Worm (Caenorhabditis elegans): ENCODE results near the gene C14C10.10.

DNA sequence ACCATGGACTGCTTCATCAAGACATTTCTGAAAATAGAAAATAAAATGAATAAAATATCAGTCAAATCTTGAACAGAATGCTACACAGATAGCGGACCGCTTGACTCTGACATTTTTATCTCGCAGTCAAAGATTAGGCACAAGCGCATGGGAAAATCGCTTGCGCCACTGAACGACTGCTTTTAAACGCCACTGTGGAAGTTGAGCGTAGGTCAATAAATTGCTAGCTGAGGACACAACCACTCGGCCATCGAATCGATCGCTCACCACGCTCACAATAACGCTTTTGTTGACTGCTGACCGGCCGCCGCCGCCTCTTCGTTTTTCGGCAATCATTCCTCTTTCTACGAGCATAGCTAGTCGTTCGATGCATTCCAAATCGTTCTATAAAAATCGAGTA lies 2.1 kb downstream of the C14C10.10 start:
- no peak for TF ChIP-seq pha-4 (tag; optimal IDR thresholded peaks at IDR 0.05)
- TF ChIP-seq nhr-237 (tag; optimal IDR thresholded peaks at IDR 0.05) = no peak
- no peak for TF ChIP-seq ceh-28 (tag; optimal IDR thresholded peaks at IDR 0.05)
- TF ChIP-seq ztf-4 (tag; optimal IDR thresholded peaks at IDR 0.05) = no peak
- peak; percentile 51 for TF ChIP-seq nfya-1 (tag; optimal IDR thresholded peaks at IDR 0.05; ENCODE audit: insufficient read depth)
- TF ChIP-seq snpc-4 (tag; optimal IDR thresholded peaks at IDR 0.05) = no peak
- no peak for TF ChIP-seq ama-1 (optimal IDR thresholded peaks at IDR 0.05)
- TF ChIP-seq ceh-82 (tag; optimal IDR thresholded peaks at IDR 0.05) = no peak
- peak; percentile 45 for TF ChIP-seq elt-2 (tag; optimal IDR thresholded peaks at IDR 0.05)
- no peak for TF ChIP-seq nhr-28 (tag; optimal IDR thresholded peaks at IDR 0.05)

Measured in whole organism, L3 larva.